Fruit fly (Drosophila melanogaster): Measurements from ENCODE around the gene zen2.

- no peak for TF ChIP-seq fd96Ca (GFP tag; IDR thresholded peaks at IDR 0.05)
- no peak for TF ChIP-seq CG4496 (GFP tag; IDR thresholded peaks at IDR 0.05)
- no peak for TF ChIP-seq CG34367 (tag; optimal IDR thresholded peaks at IDR 0.05)
- TF ChIP-seq CG32121 (GFP tag; IDR thresholded peaks at IDR 0.05) = no peak
- TF ChIP-seq Snoo (tag; optimal IDR thresholded peaks at IDR 0.05) = no peak
- no peak for TF ChIP-seq CG17806 (tag; optimal IDR thresholded peaks at IDR 0.05)
- no peak for TF ChIP-seq CG14655 (GFP tag; optimal IDR thresholded peaks at IDR 0.05)
- no peak for TF ChIP-seq CG12605 (GFP tag; IDR thresholded peaks at IDR 0.05)
- no peak for TF ChIP-seq CG15710 (tag; optimal IDR thresholded peaks at IDR 0.05)
- TF ChIP-seq EcR (GFP tag; optimal IDR thresholded peaks at IDR 0.05) = no peak
- TF ChIP-seq CG8159 (tag; optimal IDR thresholded peaks at IDR 0.05) = no peak
Measured at dm6 chr3R:6696221-6696749, 47.7 kb downstream of the zen2 start, which contains the start of gene Ccp84Ac.

Data from whole organism, pupa.